Fruit fly (Drosophila melanogaster) whole organism, pupa: ENCODE results near the gene Appl.

Experiments used
- CG10348 ChIP-seq: fragments of 200-800 bp; sonication (Bioruptor generic); IDR thresholded peaks from 2 replicates; pipeline ENCODE4 v1.3.6; 2022; ENCODE audit warnings: missing biosample characterization, missing genetic modification characterization
- CG12605 ChIP-seq: fragments of 200-800 bp; sonication (Bioruptor generic); IDR thresholded peaks from 2 replicates; pipeline ENCODE4 v1.3.6; 2022; ENCODE audit warnings: missing biosample characterization, missing genetic modification characterization
- CG13204 ChIP-seq: fragments of 200-800 bp; sonication (Bioruptor generic); optimal IDR thresholded peaks from 2 replicates; lab custom pipeline; 2018; ENCODE audit warnings: missing biosample characterization, mild to moderate bottlenecking, missing genetic modification characterization, moderate library complexity
- CG14655 ChIP-seq: fragments of 200-800 bp; sonication (Bioruptor generic); optimal IDR thresholded peaks from 3 replicates; lab custom pipeline; 2017; ENCODE audit warnings: mild to moderate bottlenecking, missing biosample characterization, missing genetic modification reagents, missing genetic modification characterization
- CG15710 ChIP-seq: fragments of 200-800 bp; sonication (Bioruptor generic); optimal IDR thresholded peaks from 2 replicates; lab custom pipeline; 2018; ENCODE audit warnings: missing biosample characterization, mild to moderate bottlenecking, missing genetic modification characterization, moderate library complexity
- CG17806 ChIP-seq: fragments of 200-800 bp; sonication (Bioruptor generic); optimal IDR thresholded peaks from 2 replicates; lab custom pipeline; 2018; ENCODE audit warnings: missing biosample characterization, mild to moderate bottlenecking, missing genetic modification characterization, moderate library complexity
- CG32121 ChIP-seq: fragments of 200-800 bp; sonication (Bioruptor generic); IDR thresholded peaks from 2 replicates; pipeline ENCODE4 v1.3.6; 2022; ENCODE audit warnings: missing biosample characterization, missing genetic modification characterization
- CG34367 ChIP-seq: fragments of 200-800 bp; sonication (Bioruptor generic); optimal IDR thresholded peaks from 2 replicates; lab custom pipeline; 2018; ENCODE audit warnings: missing biosample characterization, mild to moderate bottlenecking, missing genetic modification characterization
- CG4496 ChIP-seq: fragments of 200-800 bp; sonication (Bioruptor generic); IDR thresholded peaks from 3 replicates; pipeline ENCODE4 v1.3.6; 2022; ENCODE audit warnings: missing biosample characterization, missing genetic modification characterization
- CG8159 ChIP-seq: fragments of 200-800 bp; sonication (Bioruptor generic); optimal IDR thresholded peaks from 3 replicates; lab custom pipeline; 2018; ENCODE audit warnings: missing biosample characterization, mild to moderate bottlenecking, missing genetic modification characterization, moderate library complexity
- CG8301 ChIP-seq: fragments of 200-800 bp; sonication (Bioruptor generic); optimal IDR thresholded peaks from 2 replicates; lab custom pipeline; 2018; ENCODE audit warnings: missing biosample characterization, mild to moderate bottlenecking, missing genetic modification characterization
- CG9948 ChIP-seq: fragments of 200-800 bp; sonication (Bioruptor generic); optimal IDR thresholded peaks from 2 replicates; lab custom pipeline; 2018; ENCODE audit warnings: missing biosample characterization, mild to moderate bottlenecking, missing genetic modification characterization, moderate library complexity
- D1 ChIP-seq: fragments of 200-800 bp; sonication (Bioruptor generic); optimal IDR thresholded peaks from 2 replicates; lab custom pipeline; 2018; ENCODE audit warnings: missing biosample characterization, mild to moderate bottlenecking, missing genetic modification characterization, moderate library complexity
- EcR ChIP-seq: fragments of 200-800 bp; sonication (Bioruptor generic); optimal IDR thresholded peaks from 3 replicates; lab custom pipeline; 2019; ENCODE audit warnings: missing biosample characterization, missing genetic modification characterization, mild to moderate bottlenecking, moderate library complexity, missing genetic modification reagents
- Ets98B ChIP-seq: fragments of 200-800 bp; sonication (Bioruptor generic); IDR thresholded peaks from 2 replicates; pipeline ENCODE4 v1.3.6; 2022; ENCODE audit warnings: missing biosample characterization, missing genetic modification characterization
- Pif1A ChIP-seq: fragments of 200-800 bp; sonication (Bioruptor generic); optimal IDR thresholded peaks from 3 replicates; lab custom pipeline; 2016; ENCODE audit warnings: missing biosample characterization, missing genetic modification characterization
- Pif1B ChIP-seq: fragments of 200-800 bp; sonication (Bioruptor generic); optimal IDR thresholded peaks from 3 replicates; lab custom pipeline; 2016; ENCODE audit warnings: missing biosample characterization, missing genetic modification characterization
- Snoo ChIP-seq: fragments of 200-800 bp; sonication (Bioruptor generic); optimal IDR thresholded peaks from 3 replicates; lab custom pipeline; 2017; ENCODE audit warnings: missing biosample characterization, mild to moderate bottlenecking, missing genetic modification characterization, inconsistent platforms
- fd96Ca ChIP-seq: fragments of 200-800 bp; sonication (Bioruptor generic); IDR thresholded peaks from 3 replicates; pipeline ENCODE4 v1.3.6; 2022; ENCODE audit warnings: missing biosample characterization, missing genetic modification characterization
- gl ChIP-seq: fragments of 200-800 bp; sonication (Bioruptor generic); optimal IDR thresholded peaks from 2 replicates; lab custom pipeline; 2018; ENCODE audit warnings: missing biosample characterization, mild to moderate bottlenecking, missing genetic modification characterization
- rn ChIP-seq: fragments of 200-800 bp; sonication (Bioruptor generic); IDR thresholded peaks from 2 replicates; pipeline ENCODE4 v1.3.6; 2022; ENCODE audit warnings: missing biosample characterization, missing genetic modification characterization

Gene Appl

dm6 chrX:616761-617476, 86.6 kb downstream of the Appl start:
- peak; percentile 5 for TF ChIP-seq Snoo
- TF ChIP-seq CG4496 (GFP tag; lab: Robert Waterston, UW): 0 out of 3 replicates have a peak, but pooled peaks have one; percentile 22
- no peak for TF ChIP-seq CG9948 (tag; lab: Kevin White, UChicago)
- TF ChIP-seq, all 21 proteins: peak for 2

dm6 chrX:617477-617795, 87.1 kb downstream of the Appl start:
- TF ChIP-seq Ets98B (GFP tag; lab: Robert Waterston, UW) (no peak), CG32121 (GFP tag; lab: Robert Waterston, UW) (no peak), D1 (tag; lab: Kevin White, UChicago) (no peak), gl (tag; lab: Kevin White, UChicago) (no peak)

- TF ChIP-seq CG32121 (GFP tag; lab: Robert Waterston, UW) (no peak), Pif1A (no peak), CG14655 (GFP tag; lab: Kevin White, UChicago) (no peak), Pif1B (GFP tag; lab: Kevin White, UChicago) (no peak), Snoo (no peak), CG13204 (GFP tag; lab: Kevin White, UChicago) (no peak), CG4496 (GFP tag; lab: Robert Waterston, UW) (0 out of 3 replicates have a peak, but pooled peaks have one; percentile 32), D1 (tag; lab: Kevin White, UChicago) (no peak), CG10348 (GFP tag; lab: Robert Waterston, UW) (no peak), CG8159 (no peak), fd96Ca (GFP tag; lab: Robert Waterston, UW) (no peak), gl (tag; lab: Kevin White, UChicago) (no peak), CG34367 (tag; lab: Kevin White, UChicago) (no peak), CG8301 (tag; lab: Kevin White, UChicago) (peak; percentile 1)
Observed at dm6 chrX:618583-618982, 88.3 kb downstream of the Appl start.

- TF ChIP-seq fd96Ca (GFP tag; lab: Robert Waterston, UW): peak; percentile 29; the same call in 1 of the 3 replicates
- peak; percentile 22; the same call in 1 of the 2 replicates for TF ChIP-seq Ets98B (GFP tag; lab: Robert Waterston, UW)
- no peak for TF ChIP-seq Pif1B (GFP tag; lab: Kevin White, UChicago)
- no peak for TF ChIP-seq CG13204 (GFP tag; lab: Kevin White, UChicago)
- no peak for TF ChIP-seq CG34367 (tag; lab: Kevin White, UChicago)
- TF ChIP-seq CG8301 (tag; lab: Kevin White, UChicago): no peak
- TF ChIP-seq CG17806 (tag; lab: Kevin White, UChicago): no peak
- TF ChIP-seq CG12605 (GFP tag; lab: Robert Waterston, UW): no peak
- no peak for TF ChIP-seq gl (tag; lab: Kevin White, UChicago)
- peak; percentile 91 for TF ChIP-seq EcR (GFP tag; lab: Kevin White, UChicago)
- TF ChIP-seq CG4496 (GFP tag; lab: Robert Waterston, UW): no peak
- TF ChIP-seq, all 21 proteins: peak for 3
Observed at dm6 chrX:619220-620101, 89.2 kb downstream of the Appl start.

- TF ChIP-seq CG8159: no peak
- no peak for TF ChIP-seq Pif1A
- no peak for TF ChIP-seq CG9948 (tag; lab: Kevin White, UChicago)
- TF ChIP-seq rn (GFP tag; lab: Robert Waterston, UW): no peak
- TF ChIP-seq gl (tag; lab: Kevin White, UChicago): no peak
- no peak for TF ChIP-seq CG15710 (tag; lab: Kevin White, UChicago)
- TF ChIP-seq CG13204 (GFP tag; lab: Kevin White, UChicago): no peak
- no peak for TF ChIP-seq CG4496 (GFP tag; lab: Robert Waterston, UW)
- no peak for TF ChIP-seq Ets98B (GFP tag; lab: Robert Waterston, UW)
- no peak for TF ChIP-seq D1 (tag; lab: Kevin White, UChicago)
- no peak for TF ChIP-seq CG12605 (GFP tag; lab: Robert Waterston, UW)
- TF ChIP-seq CG14655 (GFP tag; lab: Kevin White, UChicago): no peak
- TF ChIP-seq Snoo: no peak
- no peak for TF ChIP-seq CG32121 (GFP tag; lab: Robert Waterston, UW)
- TF ChIP-seq Pif1B (GFP tag; lab: Kevin White, UChicago): no peak
- no peak for TF ChIP-seq CG34367 (tag; lab: Kevin White, UChicago)
Observed at dm6 chrX:620102-620430, 89.8 kb downstream of the Appl start, which contains the start of gene spdi. spdi (minus strand) TSS chrX:620195.

dm6 chrX:621132-621555, 90.8 kb downstream of the Appl start, which contains the start of the genes CG13365 and Vsp37A:
CG13365 (minus strand) TSS chrX:621215.
Vsp37A (plus strand) TSS chrX:621530.
- no peak for TF ChIP-seq gl (tag; lab: Kevin White, UChicago)
- no peak for TF ChIP-seq CG34367 (tag; lab: Kevin White, UChicago)
- TF ChIP-seq CG17806 (tag; lab: Kevin White, UChicago): no peak
- no peak for TF ChIP-seq Pif1A
- TF ChIP-seq CG9948 (tag; lab: Kevin White, UChicago): no peak
- TF ChIP-seq CG8159: peak; percentile 35
- no peak for TF ChIP-seq Snoo
- no peak for TF ChIP-seq fd96Ca (GFP tag; lab: Robert Waterston, UW)
- no peak for TF ChIP-seq rn (GFP tag; lab: Robert Waterston, UW)
- no peak for TF ChIP-seq CG10348 (GFP tag; lab: Robert Waterston, UW)
- no peak for TF ChIP-seq CG4496 (GFP tag; lab: Robert Waterston, UW)
- TF ChIP-seq EcR (GFP tag; lab: Kevin White, UChicago): no peak
- TF ChIP-seq CG12605 (GFP tag; lab: Robert Waterston, UW): no peak
- peak; percentile 3 for TF ChIP-seq CG8301 (tag; lab: Kevin White, UChicago)
- peak; percentile 26 for TF ChIP-seq CG15710 (tag; lab: Kevin White, UChicago)
